Fruit fly (Drosophila melanogaster): ENCODE measurements around the gene S-Lap4.

Gene S-Lap4

dm6 chr3L:10514829-10515228 lies 24.2 kb downstream of the S-Lap4 start:
- TF ChIP-seq CG17801 (GFP tag; optimal IDR thresholded peaks at IDR 0.05; ENCODE audit: partially characterized antibody): no peak

dm6 chr3L:10515785-10516706 lies 25.4 kb downstream of the S-Lap4 start:
- no peak for TF ChIP-seq CG17801 (GFP tag; optimal IDR thresholded peaks at IDR 0.05; ENCODE audit: partially characterized antibody)

DNA sequence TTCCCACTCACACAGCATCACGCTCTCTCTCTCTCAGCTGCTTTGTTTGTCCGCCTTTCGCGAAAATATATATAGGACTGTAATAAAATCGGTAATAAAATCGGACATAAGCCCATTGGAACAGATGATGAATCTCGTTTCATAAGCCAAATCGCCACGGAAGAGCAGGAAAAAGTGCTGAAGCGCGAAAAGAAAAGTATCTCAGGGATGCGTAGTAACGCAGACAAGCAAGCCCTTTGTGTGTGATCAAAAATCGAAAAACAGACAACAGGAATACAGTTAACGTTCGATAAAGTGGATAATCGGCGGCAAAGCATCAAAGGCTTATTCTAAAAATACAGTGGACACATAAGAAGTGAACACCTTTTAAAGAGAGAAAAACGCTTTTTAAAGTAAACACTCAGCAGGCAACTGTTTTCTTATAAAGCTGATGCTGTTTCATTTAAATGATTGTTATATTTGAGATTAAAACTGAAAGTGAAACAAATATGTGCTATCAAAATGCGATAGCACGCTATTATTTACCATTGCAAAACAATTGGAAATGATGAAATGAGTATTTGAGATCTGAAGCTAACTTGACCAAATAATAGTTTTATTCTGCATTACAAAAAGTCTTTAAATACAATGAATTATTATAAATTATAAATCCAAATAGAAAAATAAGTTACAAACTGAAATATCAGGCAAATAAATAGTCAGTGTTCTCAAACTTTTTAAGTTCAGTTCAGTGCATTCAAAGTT lies 26.2 kb downstream of the S-Lap4 start:
- no peak for TF ChIP-seq CG17801 (GFP tag; optimal IDR thresholded peaks at IDR 0.05; ENCODE audit: partially characterized antibody)

DNA sequence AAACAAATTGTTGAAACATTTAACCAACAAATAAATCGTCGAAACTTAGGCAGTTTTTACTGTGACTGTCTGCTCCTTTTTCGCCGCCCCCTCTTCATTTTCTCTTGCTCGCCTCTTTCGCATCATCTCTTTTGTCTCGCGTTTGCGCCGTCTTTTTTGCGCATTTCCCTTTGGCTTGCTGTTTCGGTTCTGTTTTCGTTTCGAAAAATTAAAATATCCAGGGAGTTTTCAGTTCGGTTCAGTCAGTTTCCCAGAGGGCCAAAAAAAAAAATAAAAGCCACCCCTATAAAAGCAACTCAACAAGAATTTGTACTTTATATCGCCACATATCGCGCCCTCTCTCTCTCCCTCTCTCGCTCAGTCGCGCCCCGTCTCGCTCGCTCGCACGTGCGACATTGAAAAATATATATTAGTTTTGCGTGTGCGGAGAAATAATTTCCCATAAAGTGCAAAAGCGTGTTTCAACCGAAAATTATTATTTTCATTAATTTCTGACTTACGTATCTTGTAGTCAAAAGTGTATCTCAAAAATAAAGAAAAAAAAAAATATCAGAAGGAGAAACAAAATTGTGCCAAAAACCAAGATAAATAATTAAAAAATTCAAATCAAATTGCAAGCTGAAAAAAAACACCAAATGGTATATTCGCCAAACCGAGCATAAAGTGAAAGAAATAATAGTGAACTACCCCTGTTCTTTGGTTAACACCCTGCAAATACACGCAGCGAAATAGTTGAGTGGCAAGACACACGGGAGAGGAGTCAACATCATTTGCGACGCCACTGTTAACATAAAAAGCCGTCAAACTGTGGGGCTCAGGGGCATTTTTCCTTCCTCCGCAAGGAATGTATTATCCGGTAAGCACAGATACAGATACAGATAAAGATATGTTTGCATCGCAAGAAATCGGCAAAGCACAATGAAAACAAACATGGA lies 27.1 kb downstream of the S-Lap4 start:
- TF ChIP-seq CG17801 (GFP tag; optimal IDR thresholded peaks at IDR 0.05; ENCODE audit: partially characterized antibody): no peak

dm6 chr3L:10518945-10519344 lies 28.3 kb downstream of the S-Lap4 start:
- TF ChIP-seq CG17801 (GFP tag; optimal IDR thresholded peaks at IDR 0.05; ENCODE audit: partially characterized antibody): no peak

dm6 chr3L:10521624-10522023 lies 31.0 kb downstream of the S-Lap4 start:
- no peak for TF ChIP-seq CG17801 (GFP tag; optimal IDR thresholded peaks at IDR 0.05; ENCODE audit: partially characterized antibody)

dm6 chr3L:10522391-10523214 lies 31.9 kb downstream of the S-Lap4 start:
- TF ChIP-seq CG17801 (GFP tag; optimal IDR thresholded peaks at IDR 0.05; ENCODE audit: partially characterized antibody): no peak

DNA sequence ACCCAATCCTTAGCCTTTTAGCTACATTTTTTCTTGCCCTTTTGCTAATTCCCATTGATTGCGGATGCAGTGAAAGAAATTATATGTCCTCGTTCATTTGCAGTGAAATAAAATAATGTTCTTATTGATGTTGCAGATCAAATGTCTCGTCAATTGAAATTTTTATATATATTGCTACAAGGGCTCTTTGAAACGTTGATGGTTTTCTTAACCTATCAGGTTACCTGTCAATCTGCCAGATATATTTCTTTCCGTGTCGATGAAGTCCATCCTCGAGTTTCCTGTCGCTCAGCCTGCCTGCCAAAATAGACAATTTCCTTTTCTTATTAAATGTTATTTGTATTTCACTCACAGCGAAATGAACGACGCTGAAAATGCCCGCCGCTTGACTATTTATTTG lies 34.5 kb downstream of the S-Lap4 start:
- TF ChIP-seq CG17801 (GFP tag; optimal IDR thresholded peaks at IDR 0.05; ENCODE audit: partially characterized antibody): no peak

DNA sequence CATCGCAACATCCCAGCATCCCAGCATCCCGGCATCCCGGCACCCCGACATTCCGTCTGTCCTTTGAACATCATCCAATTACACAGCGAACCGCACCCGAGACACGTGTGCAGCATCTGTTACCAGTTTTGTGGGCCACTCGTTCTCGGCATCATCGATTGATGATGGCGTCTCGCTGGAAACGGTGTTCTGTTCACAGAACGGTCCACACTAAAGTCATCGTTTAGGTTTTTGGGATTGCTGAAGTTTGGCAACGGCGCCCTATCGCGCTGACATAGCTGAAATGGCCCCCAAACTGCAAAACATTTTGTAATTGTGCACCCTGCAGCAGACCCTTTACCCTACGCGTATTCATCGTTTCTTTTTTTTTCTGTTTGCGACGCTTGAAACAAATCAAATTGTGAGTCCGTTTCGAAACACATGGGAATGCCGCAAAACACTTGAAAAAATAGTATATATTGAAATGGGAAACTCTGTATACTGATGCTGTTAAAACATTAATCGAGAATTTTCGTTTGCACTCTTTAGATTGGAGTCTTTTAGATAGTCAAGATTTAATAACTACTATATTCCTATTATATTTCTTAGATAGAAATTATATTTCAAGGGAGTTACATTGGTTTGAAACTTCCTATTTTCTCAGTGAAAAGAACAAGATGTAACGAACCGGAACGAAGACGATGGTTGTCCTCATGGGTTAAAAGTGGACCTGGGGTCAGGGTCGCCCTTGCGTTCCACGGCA lies 35.2 kb downstream of the S-Lap4 start:
- TF ChIP-seq CG17801 (GFP tag; optimal IDR thresholded peaks at IDR 0.05; ENCODE audit: partially characterized antibody): no peak

- TF ChIP-seq CG17801 (GFP tag; optimal IDR thresholded peaks at IDR 0.05; ENCODE audit: partially characterized antibody): no peak
These were observed 37.6 kb downstream of the S-Lap4 start for dm6 chr3L:10528251-10528650.

dm6 chr3L:10531059-10531458 lies 40.4 kb downstream of the S-Lap4 start:
- no peak for TF ChIP-seq CG17801 (GFP tag; optimal IDR thresholded peaks at IDR 0.05; ENCODE audit: partially characterized antibody)

dm6 chr3L:10531907-10532581 lies 41.4 kb downstream of the S-Lap4 start:
- TF ChIP-seq CG17801 (GFP tag; optimal IDR thresholded peaks at IDR 0.05; ENCODE audit: partially characterized antibody): no peak

dm6 chr3L:10533878-10534277 lies 43.2 kb downstream of the S-Lap4 start:
- no peak for TF ChIP-seq CG17801 (GFP tag; optimal IDR thresholded peaks at IDR 0.05; ENCODE audit: partially characterized antibody)
